Fruit fly (Drosophila melanogaster): ENCODE measurements around the gene djl.

Gene djl

DNA sequence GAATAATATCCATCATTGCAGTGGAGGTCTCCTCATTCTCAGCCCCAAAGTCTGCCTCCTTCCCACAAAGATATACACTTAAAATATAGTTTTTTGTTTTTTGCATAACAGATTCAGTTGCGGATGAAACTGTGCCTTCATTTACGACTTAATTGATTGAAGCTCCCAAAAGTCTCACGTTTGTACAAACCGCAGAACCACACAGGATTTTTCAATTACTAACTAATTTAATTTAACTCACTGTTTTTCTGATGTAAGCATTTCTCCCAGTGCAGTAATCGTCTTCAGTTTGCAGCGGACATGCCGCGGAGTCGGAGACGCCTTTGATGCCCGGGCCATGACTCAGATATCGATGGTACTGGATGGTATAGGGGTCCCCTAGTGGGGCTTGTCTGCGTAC, 36.0 kb upstream of the djl start (continued):
- TF ChIP-seq Gug (GFP tag; IDR thresholded peaks at IDR 0.05) (no peak; the same call in none of the 2 replicates), CG32006 (GFP tag; optimal IDR thresholded peaks at IDR 0.05) (peak; percentile 74), CG8119 (GFP tag; IDR thresholded peaks at IDR 0.05) (peak; percentile 72), CG1621 (tag; optimal IDR thresholded peaks at IDR 0.05) (peak; percentile 87), OdsH (GFP tag; optimal IDR thresholded peaks at IDR 0.05) (peak; percentile 78), Ets21C (GFP tag; optimal IDR thresholded peaks at IDR 0.05) (peak; percentile 79), vri (GFP tag; optimal IDR thresholded peaks at IDR 0.05) (peak; percentile 79), fd59A (GFP tag; optimal IDR thresholded peaks at IDR 0.05) (peak; percentile 86), CG7368 (GFP tag; optimal IDR thresholded peaks at IDR 0.05) (peak; percentile 13), fkh (GFP tag; optimal IDR thresholded peaks at IDR 0.05) (no peak), CG15336 (GFP tag; IDR thresholded peaks at IDR 0.05) (no peak), cyc (GFP tag; optimal IDR thresholded peaks at IDR 0.05) (peak; percentile 46), CG11762 (GFP tag; optimal IDR thresholded peaks at IDR 0.05; ENCODE audit: insufficient read depth) (no peak), Hr38 (GFP tag; optimal IDR thresholded peaks at IDR 0.05) (no peak), Hr39 (GFP tag; optimal IDR thresholded peaks at IDR 0.05) (peak; percentile 82), spab (GFP tag; optimal IDR thresholded peaks at IDR 0.05) (peak; percentile 47), esn (GFP tag; optimal IDR thresholded peaks at IDR 0.05) (peak; percentile 87), eg (GFP tag; IDR thresholded peaks at IDR 0.05) (no peak), CG34406 (GFP tag; optimal IDR thresholded peaks at IDR 0.05) (peak; percentile 71)

DNA sequence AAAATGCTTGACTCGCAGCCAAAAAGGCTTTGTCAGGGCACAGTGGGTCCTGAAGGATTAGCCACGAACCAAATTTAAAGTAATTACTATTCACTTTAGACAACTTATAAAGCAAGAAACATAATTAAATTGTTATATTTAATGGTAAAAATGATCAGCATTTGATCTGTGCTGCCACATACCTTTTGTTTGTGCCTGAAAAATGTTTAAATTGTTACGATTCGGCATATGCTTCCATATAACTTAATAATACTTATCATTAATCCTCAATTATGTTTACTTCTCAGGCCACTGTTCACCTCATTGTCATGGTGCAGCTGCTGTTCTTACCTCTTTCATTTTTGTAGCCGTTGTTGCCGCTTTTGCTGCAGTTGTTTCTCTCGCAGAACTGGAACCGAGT, 35.3 kb upstream of the djl start:
- TF ChIP-seq OdsH (GFP tag; optimal IDR thresholded peaks at IDR 0.05) = peak; percentile 32
- TF ChIP-seq CG4318 (GFP tag; optimal IDR thresholded peaks at IDR 0.05) = peak; percentile 10
- TF ChIP-seq salr (GFP tag; optimal IDR thresholded peaks at IDR 0.05) = peak in 1 of 2 experiments; percentile 21
- peak; percentile 27 for TF ChIP-seq Smox (GFP tag; optimal IDR thresholded peaks at IDR 0.05)
- peak; percentile 51 for TF ChIP-seq CG3919 (GFP tag; optimal IDR thresholded peaks at IDR 0.05)
- no peak for TF ChIP-seq Gug (GFP tag; IDR thresholded peaks at IDR 0.05)
- peak; percentile 83 for TF ChIP-seq Eip78C (GFP tag)
- no peak for TF ChIP-seq dac (GFP tag; optimal IDR thresholded peaks at IDR 0.05)
- TF ChIP-seq Sox14 (GFP tag; optimal IDR thresholded peaks at IDR 0.05) = peak; percentile 50
- peak; percentile 32 for TF ChIP-seq pdm3 (GFP tag; optimal IDR thresholded peaks at IDR 0.05)
- no peak for TF ChIP-seq fkh (GFP tag; optimal IDR thresholded peaks at IDR 0.05)
- no peak for TF ChIP-seq vri (GFP tag; optimal IDR thresholded peaks at IDR 0.05)
- TF ChIP-seq esn (GFP tag; optimal IDR thresholded peaks at IDR 0.05) = peak; percentile 22
- TF ChIP-seq Ets96B (tag; optimal IDR thresholded peaks at IDR 0.05) = peak; percentile 61
- peak; percentile 21 for TF ChIP-seq CG31627 (GFP tag; optimal IDR thresholded peaks at IDR 0.05)
- peak; percentile 43 for TF ChIP-seq CG32006 (GFP tag; optimal IDR thresholded peaks at IDR 0.05)
- peak; percentile 50 for TF ChIP-seq dsx (GFP tag; optimal IDR thresholded peaks at IDR 0.05; ENCODE audit: poor library complexity, severe bottlenecking)
- TF ChIP-seq CG6808 (GFP tag; optimal IDR thresholded peaks at IDR 0.05) = peak; percentile 62
- TF ChIP-seq fd59A (GFP tag; optimal IDR thresholded peaks at IDR 0.05) = peak; percentile 63
- TF ChIP-seq achi (GFP tag; optimal IDR thresholded peaks at IDR 0.05) = peak; percentile 46
- TF ChIP-seq acj6 (GFP tag; optimal IDR thresholded peaks at IDR 0.05) = peak; percentile 41
- TF ChIP-seq CG10631 (GFP tag; optimal IDR thresholded peaks at IDR 0.05) = peak; percentile 44
- peak; percentile 13 for TF ChIP-seq net (GFP tag; optimal IDR thresholded peaks at IDR 0.05)
- peak; percentile 35 for TF ChIP-seq Met (GFP tag; optimal IDR thresholded peaks at IDR 0.05)
- peak; percentile 39 for TF ChIP-seq CG1621 (tag; optimal IDR thresholded peaks at IDR 0.05)
- peak; percentile 21 for TF ChIP-seq Hr39 (GFP tag; optimal IDR thresholded peaks at IDR 0.05)
- TF ChIP-seq CG10669 (GFP tag; optimal IDR thresholded peaks at IDR 0.05) = peak; percentile 60
- no peak for TF ChIP-seq fd85E (GFP tag; optimal IDR thresholded peaks at IDR 0.05)
- peak; percentile 29; the same call in 1 of the 3 replicates for TF ChIP-seq CG8119 (GFP tag; IDR thresholded peaks at IDR 0.05)
- peak; percentile 24 for TF ChIP-seq topi (GFP tag; optimal IDR thresholded peaks at IDR 0.05)
- peak; percentile 37 for TF ChIP-seq spab (GFP tag; optimal IDR thresholded peaks at IDR 0.05)
- no peak for TF ChIP-seq CG6792 (GFP tag; optimal IDR thresholded peaks at IDR 0.05)
- TF ChIP-seq svp (GFP tag) = peak; percentile 67
- no peak for TF ChIP-seq Sox102F (GFP tag; optimal IDR thresholded peaks at IDR 0.05)
- peak; percentile 22 to 26 for TF ChIP-seq ss (GFP tag; optimal IDR thresholded peaks at IDR 0.05)
- TF ChIP-seq CG9139 (GFP tag; optimal IDR thresholded peaks at IDR 0.05) = no peak
- peak; percentile 37 for TF ChIP-seq lz (GFP tag; optimal IDR thresholded peaks at IDR 0.05)
